Worm (Caenorhabditis elegans): ENCODE measurements around the gene cln-3.1.

Gene cln-3.1

ce11 chrV:11272848-11273247, 7.4 kb upstream of the cln-3.1 start, which contains the start of gene clec-223:
Gene clec-223 (plus strand): TSS chrV:11273148.
- TF ChIP-seq pbrm-1 (GFP tag; IDR thresholded peaks at IDR 0.05) (no peak), K12H6.12 (tag; optimal IDR thresholded peaks at IDR 0.05) (no peak), xnd-1 (tag; optimal IDR thresholded peaks at IDR 0.05) (no peak), sptf-2 (GFP tag; optimal IDR thresholded peaks at IDR 0.05) (no peak), ccch-3 (GFP tag; optimal IDR thresholded peaks at IDR 0.05) (no peak), nhr-80 (tag; optimal IDR thresholded peaks at IDR 0.05) (no peak), ceh-58 (GFP tag; IDR thresholded peaks at IDR 0.05) (no peak), ceh-91 (GFP tag; IDR thresholded peaks at IDR 0.05) (no peak), cebp-1 (GFP tag; IDR thresholded peaks at IDR 0.05) (no peak), cebp-1 (tag; optimal IDR thresholded peaks at IDR 0.05) (no peak), lsy-27 (tag; optimal IDR thresholded peaks at IDR 0.05; ENCODE audit: borderline replicate concordance, insufficient read depth) (no peak), aptf-3 (GFP tag; IDR thresholded peaks at IDR 0.05) (no peak), repo-1 (tag; optimal IDR thresholded peaks at IDR 0.05) (no peak), nhr-90 (tag; optimal IDR thresholded peaks at IDR 0.05) (no peak), nfya-1 (tag; optimal IDR thresholded peaks at IDR 0.05; ENCODE audit: borderline replicate concordance, insufficient read depth) (no peak), mxl-1 (tag; optimal IDR thresholded peaks at IDR 0.05) (no peak), let-526 (GFP tag; IDR thresholded peaks at IDR 0.05) (no peak), bed-2 (GFP tag; IDR thresholded peaks at IDR 0.05) (no peak), lin-40 (tag; optimal IDR thresholded peaks at IDR 0.05) (no peak), lin-35 (GFP tag; optimal IDR thresholded peaks at IDR 0.05) (no peak), ztf-22 (GFP tag; optimal IDR thresholded peaks at IDR 0.05) (no peak)

- TF ChIP-seq F55B11.4 (tag; optimal IDR thresholded peaks at IDR 0.05; ENCODE audit: borderline replicate concordance, insufficient read depth): no peak
- TF ChIP-seq akir-1 (GFP tag; optimal IDR thresholded peaks at IDR 0.05): no peak
- TF ChIP-seq F39B2.1 (GFP tag; IDR thresholded peaks at IDR 0.05): no peak
- TF ChIP-seq ZK185.1 (tag; optimal IDR thresholded peaks at IDR 0.05; ENCODE audit: poor library complexity, severe bottlenecking): no peak
- TF ChIP-seq Y95B8A.8 (GFP tag; IDR thresholded peaks at IDR 0.05): no peak
Measured at ce11 chrV:11271051-11271450, 5.6 kb upstream of the cln-3.1 start, which contains the start of gene clec-222. Gene clec-222 (plus strand): TSS chrV:11271351.

ce11 chrV:11268791-11269190, 3.3 kb upstream of the cln-3.1 start, which contains the start of gene str-115:
Gene str-115 (plus strand): TSS chrV:11269091.
- no peak for TF ChIP-seq attf-5 (GFP tag; optimal IDR thresholded peaks at IDR 0.05)
- TF ChIP-seq Y95B8A.8 (GFP tag; IDR thresholded peaks at IDR 0.05): no peak
- no peak for TF ChIP-seq ceh-91 (GFP tag; IDR thresholded peaks at IDR 0.05)
- TF ChIP-seq lsy-27 (tag; optimal IDR thresholded peaks at IDR 0.05; ENCODE audit: borderline replicate concordance, insufficient read depth): no peak
- TF ChIP-seq chd-7 (tag; optimal IDR thresholded peaks at IDR 0.05): no peak
- no peak for TF ChIP-seq dox-1 (GFP tag; IDR thresholded peaks at IDR 0.05)
- no peak for TF ChIP-seq F57C9.4 (tag; optimal IDR thresholded peaks at IDR 0.05)
- no peak for TF ChIP-seq tlf-1 (GFP tag; optimal IDR thresholded peaks at IDR 0.05)
- TF ChIP-seq ztf-6 (GFP tag; IDR thresholded peaks at IDR 0.05): no peak
- TF ChIP-seq madf-3 (GFP tag; IDR thresholded peaks at IDR 0.05): no peak
- no peak for TF ChIP-seq lag-1 (GFP tag; IDR thresholded peaks at IDR 0.05)
- no peak for TF ChIP-seq snpc-1.3 (tag; optimal IDR thresholded peaks at IDR 0.05; ENCODE audit: insufficient read depth)
- TF ChIP-seq xnd-1 (tag; optimal IDR thresholded peaks at IDR 0.05): no peak
- TF ChIP-seq hlh-12 (tag; optimal IDR thresholded peaks at IDR 0.05): no peak
- TF ChIP-seq sea-2 (GFP tag; IDR thresholded peaks at IDR 0.05): no peak
- TF ChIP-seq F49E8.2 (tag; optimal IDR thresholded peaks at IDR 0.05; ENCODE audit: insufficient read depth): no peak
- TF ChIP-seq mel-28 (tag; optimal IDR thresholded peaks at IDR 0.05; ENCODE audit: borderline replicate concordance): no peak

All from whole organism, young adult.